Worm (Caenorhabditis elegans) whole organism, L2 larva: ENCODE results near the gene rab-35.

ENCODE experiments used
- ceh-82 ChIP-seq: fragments of 150-350 bp; optimal IDR thresholded peaks from 2 replicates; lab custom pipeline; 2014; ENCODE audit warnings: missing biosample characterization, missing genetic modification characterization
- fos-1 ChIP-seq: fragments of 150-350 bp; optimal IDR thresholded peaks from 2 replicates; lab custom pipeline; 2014; ENCODE audit warnings: missing biosample characterization, missing genetic modification characterization
- lin-11 ChIP-seq: fragments of 150-350 bp; sonication (generic microtip); optimal IDR thresholded peaks from 2 replicates; lab custom pipeline; 2014; ENCODE audit warnings: missing biosample characterization, missing genetic modification characterization, inconsistent platforms, mixed read lengths
- mdl-1 ChIP-seq, 2 experiments: fragments of 150-350 bp in 1 of 2; sonication (generic microtip) in 1 of 2; optimal IDR thresholded peaks; 2 replicates each; lab custom pipeline; 2017; ENCODE audit warnings: missing biosample characterization in 2 of 2, missing genetic modification characterization in 2 of 2
- nhr-12 ChIP-seq: fragments of 150-350 bp; optimal IDR thresholded peaks from 2 replicates; lab custom pipeline; 2014; ENCODE audit warnings: missing biosample characterization, missing genetic modification characterization

- TF ChIP-seq ceh-82 (tag; lab: Kevin White, UChicago), result no peak
- no peak for TF ChIP-seq mdl-1 (tag; optimal IDR thresholded peaks at IDR 0.05; lab: Kevin White, UChicago)
- no peak for TF ChIP-seq fos-1 (tag; lab: Kevin White, UChicago)
- no peak for TF ChIP-seq lin-11
- TF ChIP-seq nhr-12 (tag; lab: Kevin White, UChicago), result no peak
Measured at ce11 chrIII:11289876-11290275, 21.5 kb downstream of the rab-35 start.
